Worm (Caenorhabditis elegans) whole organism, L1 larva: ENCODE measurements around the gene C50F7.3.

Experiments
- blmp-1 ChIP-seq: fragments of 150-350 bp; optimal IDR thresholded peaks from 2 replicates; lab custom pipeline; 2014; ENCODE audit warnings: missing biosample characterization, missing genetic modification characterization
- elt-2 ChIP-seq: sonication (generic microtip); optimal IDR thresholded peaks from 2 replicates; lab custom pipeline; 2016; ENCODE audit warnings: missing genetic modification characterization, mild to moderate bottlenecking, inconsistent platforms, missing compliant biosample characterization, missing genetic modification reagents
- elt-3 ChIP-seq, 6 experiments: fragments of 150-350 bp in 1 of 6; sonication (generic microtip); optimal IDR thresholded peaks; 2 replicates each; lab custom pipeline; 2017 to 2018; ENCODE audit warnings: missing biosample characterization in 6 of 6, missing genetic modification characterization in 6 of 6, inconsistent platforms in 1 of 6
- lin-35 ChIP-seq, 2 experiments: fragments of 150-350 bp; optimal IDR thresholded peaks; 2 replicates each; lab custom pipeline; 2014; ENCODE audit warnings: missing biosample characterization in 2 of 2, missing genetic modification characterization in 2 of 2, missing genetic modification reagents in 2 of 2
- mab-9 ChIP-seq: fragments of 200-800 bp; sonication (Bioruptor generic); IDR thresholded peaks from 2 replicates; pipeline ENCODE4 v1.3.6; 2022; ENCODE audit warnings: missing genetic modification reagents, missing genetic modification characterization, missing compliant biosample characterization
- mdl-1 ChIP-seq, 2 experiments: fragments of 150-350 bp; optimal IDR thresholded peaks; 2 replicates each; lab custom pipeline; 2014 to 2017; ENCODE audit warnings: missing biosample characterization in 2 of 2, missing genetic modification characterization in 2 of 2, inconsistent platforms in 1 of 2
- nhr-47 ChIP-seq: sonication (generic microtip); optimal IDR thresholded peaks from 2 replicates; lab custom pipeline; 2016; ENCODE audit warnings: mild to moderate bottlenecking, missing genetic modification characterization, moderate library complexity, missing compliant biosample characterization
- rnt-1 ChIP-seq: sonication (generic microtip); optimal IDR thresholded peaks from 2 replicates; lab custom pipeline; 2016; ENCODE audit warnings: mild to moderate bottlenecking, missing genetic modification characterization, moderate library complexity, missing compliant biosample characterization
- skn-1 ChIP-seq: fragments of 150-350 bp; optimal IDR thresholded peaks from 2 replicates; lab custom pipeline; 2014; ENCODE audit warnings: missing biosample characterization, missing genetic modification characterization
- snpc-4 ChIP-seq: fragments of 150-350 bp; optimal IDR thresholded peaks from 2 replicates; lab custom pipeline; 2014; ENCODE audit warnings: missing biosample characterization, missing genetic modification characterization
- zag-1 ChIP-seq: fragments of 150-350 bp; optimal IDR thresholded peaks from 2 replicates; lab custom pipeline; 2014; ENCODE audit warnings: missing biosample characterization, missing genetic modification characterization

- TF ChIP-seq blmp-1 (tag; lab: Kevin White, UChicago) (no peak), skn-1 (no peak), mdl-1 (tag; optimal IDR thresholded peaks at IDR 0.05; lab: Kevin White, UChicago) (no peak), nhr-47 (tag; lab: Kevin White, UChicago) (no peak), zag-1 (tag; lab: Kevin White, UChicago) (no peak), rnt-1 (no peak), mab-9 (GFP tag; lab: Robert Waterston, UW) (no peak), lin-35 (GFP tag; optimal IDR thresholded peaks at IDR 0.05; lab: Kevin White, UChicago) (no peak), elt-2 (peak; percentile 41), snpc-4 (no peak), elt-3 (tag; optimal IDR thresholded peaks at IDR 0.05; lab: Kevin White, UChicago) (no peak)
Measured at ce11 chrIV:7712252-7712651, 19.9 kb upstream of the C50F7.3 start.
